Worm (Caenorhabditis elegans): Measurements from ENCODE around the gene sre-12.

DNA sequence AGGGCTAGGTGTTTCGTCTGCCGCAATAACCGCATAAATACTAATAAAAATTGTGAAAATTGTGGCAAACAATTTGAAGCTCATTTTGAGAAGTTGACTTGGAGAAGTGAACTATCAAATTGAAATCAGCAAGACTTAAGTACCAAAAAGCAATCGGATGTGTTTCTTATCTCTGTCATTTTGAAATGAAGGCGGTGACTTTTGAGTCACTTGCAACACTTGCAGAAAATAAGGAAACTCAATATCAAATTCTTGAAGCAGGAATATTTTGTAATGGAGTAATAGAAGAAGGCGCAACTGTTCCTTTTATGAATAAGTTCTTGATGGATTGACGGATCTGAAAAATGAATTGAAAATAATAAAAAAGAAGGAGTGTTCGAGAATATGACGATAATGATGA lies 27.6 kb downstream of the sre-12 start, which contains the start of gene T07H8.11:
- no peak for TF ChIP-seq R02D3.7 (tag; optimal IDR thresholded peaks at IDR 0.05)
- TF ChIP-seq unc-62 (GFP tag; optimal IDR thresholded peaks at IDR 0.05): no peak
- TF ChIP-seq nhr-12 (tag; optimal IDR thresholded peaks at IDR 0.05): no peak
- no peak for TF ChIP-seq ama-1 (optimal IDR thresholded peaks at IDR 0.05)
- no peak for TF ChIP-seq lin-13 (GFP tag; optimal IDR thresholded peaks at IDR 0.05)
- no peak for TF ChIP-seq nhr-11 (tag; optimal IDR thresholded peaks at IDR 0.05)
- TF ChIP-seq nhr-23 (tag; optimal IDR thresholded peaks at IDR 0.05): no peak
- no peak for TF ChIP-seq egl-27 (tag; optimal IDR thresholded peaks at IDR 0.05)
- TF ChIP-seq nhr-237 (tag; optimal IDR thresholded peaks at IDR 0.05): no peak
- no peak for TF ChIP-seq lin-39 (tag; optimal IDR thresholded peaks at IDR 0.05)
- no peak for TF ChIP-seq mdl-1 (tag; optimal IDR thresholded peaks at IDR 0.05)
- TF ChIP-seq lin-11 (tag; optimal IDR thresholded peaks at IDR 0.05): no peak
- TF ChIP-seq ceh-16 (tag; optimal IDR thresholded peaks at IDR 0.05): no peak

All from whole organism, L2 larva.